Worm (Caenorhabditis elegans): ENCODE data around the gene del-6.
A peak's percentile ranks its signal among the peaks of the same experiment; 100 is the strongest.

The del-6 gene

ce11 chrV:10572614-10573013, at the start of gene del-6:
Gene del-6, plus strand, starts transcription at chrV:10572914.
- no peak for TF ChIP-seq odd-2 (tag; optimal IDR thresholded peaks at IDR 0.05)
- TF ChIP-seq ceh-14 (tag; optimal IDR thresholded peaks at IDR 0.05): no peak
- no peak for TF ChIP-seq pha-2 (tag; optimal IDR thresholded peaks at IDR 0.05)

- TF ChIP-seq npax-4 (tag; optimal IDR thresholded peaks at IDR 0.05) (no peak), Y22D7AL.16 (tag; optimal IDR thresholded peaks at IDR 0.05) (no peak), ceh-6 (GFP tag; optimal IDR thresholded peaks at IDR 0.05) (no peak), sox-2 (GFP tag; IDR thresholded peaks at IDR 0.05) (no peak), ceh-30 (tag; optimal IDR thresholded peaks at IDR 0.05) (no peak), K09A11.1 (tag; optimal IDR thresholded peaks at IDR 0.05; ENCODE audit: insufficient read depth) (no peak), ceh-19 (GFP tag; optimal IDR thresholded peaks at IDR 0.05) (peak; percentile 15), pha-4 (tag; optimal IDR thresholded peaks at IDR 0.05) (no peak), ceh-48 (tag; optimal IDR thresholded peaks at IDR 0.05) (no peak), nhr-232 (tag; optimal IDR thresholded peaks at IDR 0.05) (no peak), F13H6.1 (tag; optimal IDR thresholded peaks at IDR 0.05) (peak; percentile 65), C08G9.2 (tag; optimal IDR thresholded peaks at IDR 0.05) (peak; percentile 96), pqm-1 (tag; optimal IDR thresholded peaks at IDR 0.05) (no peak), rnt-1 (tag; optimal IDR thresholded peaks at IDR 0.05) (peak; percentile 60), ttx-3 (tag; optimal IDR thresholded peaks at IDR 0.05) (peak; percentile 25), odd-2 (tag; optimal IDR thresholded peaks at IDR 0.05) (no peak), hlh-8 (tag; optimal IDR thresholded peaks at IDR 0.05) (peak; percentile 82), fkh-6 (tag; optimal IDR thresholded peaks at IDR 0.05) (peak; percentile 52), gmeb-2 (tag; optimal IDR thresholded peaks at IDR 0.05) (no peak), hlh-6 (tag; optimal IDR thresholded peaks at IDR 0.05) (peak; percentile 7), eyg-1 (tag; optimal IDR thresholded peaks at IDR 0.05) (no peak), zip-5 (tag; optimal IDR thresholded peaks at IDR 0.05) (peak; percentile 62), lim-6 (tag; optimal IDR thresholded peaks at IDR 0.05) (peak; percentile 63), hlh-15 (tag; optimal IDR thresholded peaks at IDR 0.05) (peak; percentile 1), elt-4 (tag; optimal IDR thresholded peaks at IDR 0.05) (no peak), dmd-4 (tag; optimal IDR thresholded peaks at IDR 0.05; ENCODE audit: borderline replicate concordance) (no peak), ceh-18 (tag; optimal IDR thresholded peaks at IDR 0.05) (peak; percentile 15), ref-2 (tag; optimal IDR thresholded peaks at IDR 0.05) (peak; percentile 88), tbx-2 (tag; optimal IDR thresholded peaks at IDR 0.05) (peak; percentile 90), nhr-11 (tag; optimal IDR thresholded peaks at IDR 0.05) (no peak), ceh-22 (tag; optimal IDR thresholded peaks at IDR 0.05) (no peak), ceh-2 (tag; optimal IDR thresholded peaks at IDR 0.05) (peak; percentile 91), sdc-2 (tag; optimal IDR thresholded peaks at IDR 0.05) (peak; percentile 22), hlh-13 (GFP tag; optimal IDR thresholded peaks at IDR 0.05) (no peak), ztf-16 (tag; optimal IDR thresholded peaks at IDR 0.05) (no peak), tbx-7 (tag; optimal IDR thresholded peaks at IDR 0.05) (peak; percentile 88), ahr-1 (tag; optimal IDR thresholded peaks at IDR 0.05) (no peak), C38D4.7 (GFP tag; optimal IDR thresholded peaks at IDR 0.05) (no peak), fkh-10 (GFP tag; optimal IDR thresholded peaks at IDR 0.05) (no peak), pat-9 (tag; optimal IDR thresholded peaks at IDR 0.05) (no peak), ceh-31 (tag; optimal IDR thresholded peaks at IDR 0.05) (peak; percentile 94), unc-86 (tag; optimal IDR thresholded peaks at IDR 0.05) (no peak), sox-4 (tag; optimal IDR thresholded peaks at IDR 0.05) (no peak), K02D7.2 (tag; optimal IDR thresholded peaks at IDR 0.05) (no peak), ama-1 (optimal IDR thresholded peaks at IDR 0.05) (no peak), elt-2 (tag; optimal IDR thresholded peaks at IDR 0.05) (peak; percentile 78), ceh-14 (tag; optimal IDR thresholded peaks at IDR 0.05) (no peak), ceh-9 (tag; optimal IDR thresholded peaks at IDR 0.05) (no peak), fax-1 (tag; optimal IDR thresholded peaks at IDR 0.05) (peak; percentile 39), syd-9 (tag; optimal IDR thresholded peaks at IDR 0.05) (no peak), madf-2 (tag; optimal IDR thresholded peaks at IDR 0.05) (no peak), unc-42 (tag; optimal IDR thresholded peaks at IDR 0.05) (peak; percentile 22)
Measured at ce11 chrV:10525902-10526301, 46.8 kb upstream of the del-6 start, which contains the start of the genes C35A5.8 and hda-11. Gene C35A5.8, minus strand, starts transcription at chrV:10525908. Gene hda-11, plus strand, starts transcription at chrV:10526184.

All from whole organism, late embryonic.